Fruit fly (Drosophila melanogaster) whole organism, wandering third instar larva: ENCODE data around the gene idc.

Experiments
- Hr78 ChIP-seq: fragments of >200 bp; optimal IDR thresholded peaks from 2 replicates; lab custom pipeline; 2017; ENCODE audit warnings: missing biosample characterization, missing genetic modification characterization
- Jra ChIP-seq: sonication (Bioruptor generic); optimal IDR thresholded peaks from 2 replicates; lab custom pipeline; 2016; ENCODE audit warnings: missing biosample characterization, missing genetic modification characterization
- Myc ChIP-seq: fragments of >200 bp; optimal IDR thresholded peaks from 2 replicates; lab custom pipeline; 2017
- N ChIP-seq: fragments of >200 bp; optimal IDR thresholded peaks from 2 replicates; lab custom pipeline; 2018; ENCODE audit warnings: missing biosample characterization, missing external identifiers, missing genetic modification characterization
- ey ChIP-seq: fragments of 200-800 bp; sonication (Bioruptor generic); optimal IDR thresholded peaks from 2 replicates; lab custom pipeline; 2016; ENCODE audit warnings: missing biosample characterization, missing genetic modification characterization
- h ChIP-seq: fragments of 200-800 bp; sonication (Bioruptor generic); optimal IDR thresholded peaks from 3 replicates; lab custom pipeline; 2016; ENCODE audit warnings: missing biosample characterization, mild to moderate bottlenecking, missing genetic modification characterization
- pan ChIP-seq: fragments of >200 bp; optimal IDR thresholded peaks from 2 replicates; lab custom pipeline; 2017

DNA sequence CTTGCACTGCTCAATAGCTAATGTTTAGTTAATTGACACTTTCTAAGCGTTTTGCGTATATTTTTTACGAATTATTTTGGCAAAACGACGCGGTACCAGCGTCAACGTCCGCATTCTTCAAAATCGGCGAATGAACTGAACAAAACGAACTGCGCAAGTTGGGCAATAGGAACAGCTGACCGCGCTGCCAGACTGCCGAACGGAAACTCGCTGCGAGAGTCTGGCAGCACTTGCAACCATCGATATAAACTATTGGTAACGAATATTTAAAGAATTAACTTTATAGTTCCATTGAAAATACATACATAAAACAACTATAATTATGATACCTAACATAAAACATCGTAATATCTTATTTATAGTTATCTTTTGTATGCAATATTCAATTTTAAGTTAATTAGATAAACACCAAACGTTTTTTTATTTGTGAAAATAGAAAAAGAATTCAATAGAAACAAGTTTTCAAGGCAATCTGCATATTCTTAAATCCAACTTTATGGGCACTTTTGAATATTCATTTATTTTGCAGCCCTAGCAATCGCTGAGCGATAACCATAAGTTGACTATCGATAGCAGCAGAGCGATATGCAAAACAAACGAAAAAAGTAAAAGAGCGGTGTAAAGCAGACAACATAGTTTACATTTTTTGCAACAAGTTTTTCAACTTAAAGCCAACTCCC lies 23.1 kb upstream of the idc start, which contains the start of the genes Hs6st and MED25:
- TF ChIP-seq ey (GFP tag; lab: Kevin White, UChicago) (no peak), Jra (no peak), h (peak; percentile 71), pan (lab: Kevin White, UChicago) (no peak), N (GFP tag; lab: Kevin White, UChicago) (no peak), Hr78 (GFP tag; lab: Kevin White, UChicago) (no peak), Myc (lab: Kevin White, UChicago) (no peak)
